Fruit fly (Drosophila melanogaster): Measurements from ENCODE around the gene Mgat4a.

Gene Mgat4a

DNA sequence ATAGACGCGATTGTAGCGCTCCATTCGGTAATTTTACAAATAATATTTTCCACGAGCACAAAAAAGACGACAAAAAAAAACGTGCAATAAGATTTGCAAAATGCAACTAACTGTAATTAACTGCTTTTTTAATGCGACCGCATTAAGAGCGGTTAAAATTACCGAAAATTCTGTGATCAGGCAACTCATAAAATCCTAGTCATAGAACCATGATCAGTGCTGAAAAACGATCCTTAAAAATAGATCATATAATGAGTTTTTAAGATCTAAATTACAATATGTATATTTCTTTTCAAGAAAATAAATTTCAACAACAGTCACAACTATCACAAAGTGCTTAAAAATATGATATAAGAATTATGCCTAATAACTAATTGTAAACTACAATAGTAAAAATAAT lies 41.4 kb downstream of the Mgat4a start, which contains the start of gene gnu:
Gene gnu, minus strand, starts transcription at position 125 of the 400 bp plus-strand sequence.
- TF ChIP-seq Dll (optimal IDR thresholded peaks at IDR 0.05) (no peak), usp (GFP tag; optimal IDR thresholded peaks at IDR 0.05) (no peak), psq (optimal IDR thresholded peaks at IDR 0.05) (no peak), pan (optimal IDR thresholded peaks at IDR 0.05) (no peak), EcR (GFP tag; optimal IDR thresholded peaks at IDR 0.05) (no peak), CG8478 (optimal IDR thresholded peaks at IDR 0.05) (no peak)

dm6 chr3L:14804724-14805221 lies 42.9 kb downstream of the Mgat4a start, which contains the start of gene CG17839:
CG17839 (plus strand) TSS chr3L:14805136.
- no peak for TF ChIP-seq pan (optimal IDR thresholded peaks at IDR 0.05)
- TF ChIP-seq CG8478 (optimal IDR thresholded peaks at IDR 0.05) = no peak

DNA sequence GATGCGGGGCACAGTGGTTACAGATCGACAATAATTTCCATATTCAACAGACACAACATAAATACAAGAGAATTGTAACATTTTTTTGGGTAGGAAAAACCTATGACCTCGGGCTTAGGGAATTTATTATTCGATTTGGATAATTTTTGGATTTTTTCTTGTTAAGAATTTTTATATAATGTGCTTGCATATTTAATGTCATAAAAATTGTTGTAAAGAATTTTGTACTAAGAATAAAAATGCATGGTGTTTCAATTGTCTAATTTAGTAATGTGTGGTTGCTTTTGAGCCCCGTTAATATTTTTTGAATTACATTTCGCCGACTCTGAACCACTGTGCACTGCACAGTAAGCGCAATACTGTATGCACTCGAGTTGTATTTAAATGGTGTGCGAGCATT lies 54.8 kb downstream of the Mgat4a start:
- TF ChIP-seq CG8478 (optimal IDR thresholded peaks at IDR 0.05) (no peak), Dll (optimal IDR thresholded peaks at IDR 0.05) (no peak), usp (GFP tag; optimal IDR thresholded peaks at IDR 0.05) (no peak), psq (optimal IDR thresholded peaks at IDR 0.05) (no peak), pan (optimal IDR thresholded peaks at IDR 0.05) (no peak), EcR (GFP tag; optimal IDR thresholded peaks at IDR 0.05) (no peak)

All from whole organism.